Fruit fly (Drosophila melanogaster): ENCODE measurements around the gene CtsB.
A peak's percentile ranks its signal among the peaks of the same experiment; 100 is the strongest.

Gene CtsB

DNA sequence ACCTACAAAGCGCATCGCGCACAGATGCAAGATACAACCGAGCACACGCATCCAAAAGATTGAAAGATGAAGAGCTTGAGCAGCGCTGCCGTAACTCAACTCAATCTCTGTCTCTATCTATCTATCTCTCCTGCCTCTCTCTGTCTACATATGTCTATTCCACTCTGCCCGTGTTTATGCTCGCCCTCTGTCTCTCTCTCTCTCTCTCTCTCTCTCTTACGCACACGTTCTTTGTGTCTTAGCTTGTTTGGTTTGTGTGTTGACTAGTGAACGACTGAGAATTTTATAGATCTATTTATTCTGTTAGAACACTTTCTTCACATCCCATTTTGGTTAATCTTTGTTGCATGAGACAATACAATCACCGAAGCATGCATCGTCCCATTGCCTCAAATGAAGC, 23.6 kb upstream of the CtsB start (continued):
- TF ChIP-seq CG14014 (GFP tag; IDR thresholded peaks at IDR 0.05) (no peak), B-H1 (GFP tag; IDR thresholded peaks at IDR 0.05) (no peak), D (optimal IDR thresholded peaks at IDR 0.05) (peak; percentile 32), D (GFP tag; optimal IDR thresholded peaks at IDR 0.05) (no peak), shn (GFP tag; optimal IDR thresholded peaks at IDR 0.05) (no peak), CG32532 (GFP tag; IDR thresholded peaks at IDR 0.05) (no peak), CG15601 (tag; optimal IDR thresholded peaks at IDR 0.05) (peak; percentile 55), sr (GFP tag; IDR thresholded peaks at IDR 0.05) (peak; percentile 48; the same call in 1 of the 3 replicates), corto (GFP tag; optimal IDR thresholded peaks at IDR 0.05) (no peak), Bgb (GFP tag; IDR thresholded peaks at IDR 0.05; ENCODE audit: partially characterized antibody) (0 out of 2 replicates have a peak, but pooled peaks have one; percentile 12), sob (GFP tag; IDR thresholded peaks at IDR 0.05) (peak; percentile 43; the same call in 1 of the 2 replicates), ttk (GFP tag; IDR thresholded peaks at IDR 0.05) (peak; percentile 27; the same call in 1 of the 2 replicates), Mes4 (GFP tag; optimal IDR thresholded peaks at IDR 0.05) (peak; percentile 15), tap (tag; optimal IDR thresholded peaks at IDR 0.05) (no peak), CG1792 (GFP tag; optimal IDR thresholded peaks at IDR 0.05) (no peak), CG1832 (GFP tag; optimal IDR thresholded peaks at IDR 0.05) (peak; percentile 76), bsh (GFP tag; optimal IDR thresholded peaks at IDR 0.05) (peak in 1 of 2 experiments; percentile 32), Spps (tag; optimal IDR thresholded peaks at IDR 0.05) (peak; percentile 22), CG1233 (GFP tag; optimal IDR thresholded peaks at IDR 0.05) (peak; percentile 21), CG6272 (GFP tag; IDR thresholded peaks at IDR 0.05) (no peak), twi (tag; optimal IDR thresholded peaks at IDR 0.05) (peak; percentile 27), HLHmδ (GFP tag; optimal IDR thresholded peaks at IDR 0.05) (peak; percentile 25), fd3F (GFP tag; optimal IDR thresholded peaks at IDR 0.05) (no peak), z (GFP tag; IDR thresholded peaks at IDR 0.05) (peak; percentile 91), br (optimal IDR thresholded peaks at IDR 0.05) (no peak), CkIIα-i1 (GFP tag; IDR thresholded peaks at IDR 0.05) (no peak), tx (GFP tag; optimal IDR thresholded peaks at IDR 0.05) (no peak), CG6813 (GFP tag; optimal IDR thresholded peaks at IDR 0.05) (no peak), CG15479 (GFP tag; optimal IDR thresholded peaks at IDR 0.05) (peak; percentile 27), gem (tag; optimal IDR thresholded peaks at IDR 0.05) (peak; percentile 1), onecut (GFP tag; IDR thresholded peaks at IDR 0.05) (0 out of 2 replicates have a peak, but pooled peaks have one; percentile 14), p53 (GFP tag; optimal IDR thresholded peaks at IDR 0.05) (peak; percentile 25), CG9876 (GFP tag; optimal IDR thresholded peaks at IDR 0.05) (peak; percentile 28)

DNA sequence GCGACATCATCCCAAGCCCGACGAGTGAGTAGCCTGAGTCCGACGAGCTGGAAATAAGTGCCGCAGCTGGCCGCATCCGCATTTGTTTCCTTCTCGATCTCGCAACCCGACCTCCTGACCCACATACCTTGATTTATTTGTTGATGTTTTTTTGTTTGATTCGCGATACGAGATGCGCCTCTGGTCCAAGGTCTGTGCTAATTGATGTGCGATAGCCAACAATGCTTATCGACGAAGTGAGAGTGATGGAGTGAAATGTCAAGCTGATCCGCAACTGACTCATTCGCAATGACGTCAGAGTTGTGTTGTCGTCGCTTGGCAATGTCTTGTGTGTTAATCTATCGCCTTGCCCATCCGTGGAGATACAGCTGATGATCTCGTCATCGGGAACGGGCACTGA, 22.4 kb upstream of the CtsB start:
- peak; percentile 57 for TF ChIP-seq CG15479 (GFP tag; optimal IDR thresholded peaks at IDR 0.05)
- TF ChIP-seq so (GFP tag; IDR thresholded peaks at IDR 0.05) = no peak
- no peak for TF ChIP-seq CG4282 (GFP tag; optimal IDR thresholded peaks at IDR 0.05)
- TF ChIP-seq Dll (GFP tag; IDR thresholded peaks at IDR 0.05; ENCODE audit: partially characterized antibody) = no peak
- no peak for TF ChIP-seq CG14050 (GFP tag; IDR thresholded peaks at IDR 0.05)
- no peak for TF ChIP-seq gsb-n (tag; optimal IDR thresholded peaks at IDR 0.05)
- no peak for TF ChIP-seq scrt (GFP tag; optimal IDR thresholded peaks at IDR 0.05)
- no peak for TF ChIP-seq CG6654 (GFP tag; optimal IDR thresholded peaks at IDR 0.05)
- TF ChIP-seq CG34376 (GFP tag; optimal IDR thresholded peaks at IDR 0.05) = peak; percentile 14
